Fruit fly (Drosophila melanogaster): ENCODE results near the gene Pfdn4.

Gene Pfdn4

DNA sequence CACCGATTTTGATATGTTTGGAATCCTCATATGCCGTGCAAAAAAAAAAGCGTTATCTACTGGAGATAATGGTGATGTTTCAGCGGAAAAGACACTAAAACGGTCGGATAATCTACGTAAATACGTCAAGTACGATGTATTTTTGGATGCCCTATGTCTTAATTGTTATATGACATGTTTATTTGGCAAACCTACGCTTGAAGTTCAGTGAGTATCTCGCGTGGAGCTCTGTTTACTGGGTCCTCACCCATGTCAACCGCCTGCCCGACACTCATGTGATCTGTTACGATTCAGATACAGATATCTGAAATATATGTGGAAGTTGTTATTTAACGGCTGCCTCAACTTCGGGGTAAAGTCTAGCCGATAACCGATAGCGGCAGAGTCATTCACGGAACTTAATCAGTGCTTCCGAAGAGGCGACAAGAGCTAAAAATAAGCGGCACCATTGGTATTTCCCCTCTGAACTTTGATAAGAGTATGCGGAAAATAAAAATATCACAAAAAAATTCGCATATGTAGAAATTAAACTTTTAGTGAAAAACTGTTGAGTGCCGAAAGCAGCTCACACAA lies 14.2 kb downstream of the Pfdn4 start:
- no peak for TF ChIP-seq CG8478 (optimal IDR thresholded peaks at IDR 0.05)
- TF ChIP-seq CTCF (optimal IDR thresholded peaks at IDR 0.05): no peak

DNA sequence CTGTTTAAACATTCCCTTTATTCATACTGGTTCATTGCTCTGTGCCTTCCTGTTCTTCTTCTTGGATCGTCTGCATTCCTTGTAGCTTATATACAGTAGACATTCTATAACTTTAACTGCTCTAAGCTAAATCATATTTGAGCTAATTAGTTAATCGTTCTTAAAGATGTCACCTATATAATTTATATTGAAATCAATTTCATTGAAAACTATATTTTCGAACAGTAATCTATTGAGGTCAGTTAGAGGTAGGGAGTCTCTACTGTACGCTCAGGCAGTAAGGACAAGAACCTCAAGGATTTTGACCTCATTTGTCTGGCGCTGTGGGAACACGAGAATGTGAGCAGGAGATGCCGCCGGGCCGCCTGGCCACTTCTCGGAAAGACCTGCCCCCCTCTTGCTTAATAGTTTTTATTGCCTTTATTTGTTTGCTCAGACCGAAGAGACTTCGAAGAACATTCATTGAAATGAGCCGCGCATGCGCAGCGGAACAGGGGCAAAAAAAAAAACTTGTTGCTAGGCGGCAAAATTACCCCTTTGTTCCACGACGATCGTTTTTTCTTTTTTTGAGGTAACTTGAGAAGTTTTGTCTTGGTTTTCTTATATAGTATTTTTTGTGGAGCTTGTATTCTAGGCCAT lies 15.0 kb downstream of the Pfdn4 start:
- TF ChIP-seq CG8478 (optimal IDR thresholded peaks at IDR 0.05) (no peak), CTCF (optimal IDR thresholded peaks at IDR 0.05) (no peak)

DNA sequence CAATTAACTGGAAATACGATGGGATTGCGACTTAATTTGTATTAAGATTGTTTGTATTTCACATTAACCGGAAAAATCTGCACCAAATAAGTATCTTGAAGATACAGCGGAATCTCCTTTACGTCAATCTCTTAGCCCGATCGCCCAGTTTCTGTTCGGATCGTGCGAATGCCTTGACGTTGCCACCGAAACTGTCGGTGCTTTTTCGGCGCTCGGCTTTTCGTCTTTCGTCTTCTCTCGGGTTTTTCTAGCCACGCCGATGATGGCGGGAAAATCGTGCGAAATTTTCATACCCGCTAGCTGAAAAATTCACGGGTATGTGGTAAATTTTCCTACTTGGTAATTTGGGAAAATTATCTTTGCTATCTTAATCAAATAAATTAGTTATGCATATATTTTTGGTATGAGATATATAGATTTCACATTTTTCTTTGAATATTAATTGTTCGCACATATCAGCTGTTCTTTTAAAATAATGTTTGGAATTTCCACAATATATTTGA lies 16.4 kb downstream of the Pfdn4 start:
- TF ChIP-seq CG8478 (optimal IDR thresholded peaks at IDR 0.05) (no peak), CTCF (optimal IDR thresholded peaks at IDR 0.05) (no peak)

DNA sequence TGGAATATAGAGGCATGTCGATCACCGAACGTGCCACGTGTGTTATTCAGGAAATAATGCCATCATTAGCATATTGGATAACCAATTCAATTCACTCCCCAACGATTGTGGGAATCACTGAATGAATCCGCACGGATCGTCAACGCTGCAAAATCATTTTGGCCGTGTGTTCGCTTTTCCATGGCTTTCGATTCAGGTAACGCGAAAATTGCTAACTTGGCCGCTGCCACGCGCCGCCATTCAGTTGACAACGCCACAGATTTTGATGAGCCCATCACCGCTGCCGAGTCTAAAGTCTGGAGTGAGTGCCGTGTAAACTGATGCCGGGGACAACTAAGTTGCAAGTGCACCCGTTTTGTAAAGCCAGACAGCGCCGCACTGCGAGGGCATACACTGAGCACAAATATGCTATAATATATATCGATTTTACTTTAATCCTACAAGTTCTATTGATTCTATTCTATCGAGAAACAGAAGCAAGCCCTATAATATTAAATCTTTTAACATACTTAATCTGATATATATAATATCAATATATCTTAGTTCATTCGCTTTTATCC lies 18.0 kb downstream of the Pfdn4 start:
- TF ChIP-seq CG8478 (optimal IDR thresholded peaks at IDR 0.05): no peak
- TF ChIP-seq CTCF (optimal IDR thresholded peaks at IDR 0.05): no peak

DNA sequence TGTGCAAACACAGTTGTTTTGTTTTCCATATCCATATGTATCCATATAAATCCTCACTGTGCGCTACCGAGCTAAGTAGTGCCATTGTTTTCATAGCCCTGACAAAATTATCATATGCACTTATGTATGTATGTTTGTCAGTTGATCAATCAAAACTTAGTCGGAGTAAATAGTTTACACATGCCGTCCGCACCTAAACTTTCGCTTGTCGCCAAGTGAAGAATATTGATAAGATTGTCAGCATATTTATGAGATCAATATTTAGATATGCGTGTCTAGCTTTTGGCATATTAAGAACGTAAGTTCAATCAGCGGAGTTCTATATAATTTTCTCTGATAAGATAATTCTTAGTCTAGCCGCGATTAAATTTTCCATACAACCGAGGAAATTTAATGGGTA lies 18.8 kb downstream of the Pfdn4 start:
- TF ChIP-seq CTCF (optimal IDR thresholded peaks at IDR 0.05) (no peak), CG8478 (optimal IDR thresholded peaks at IDR 0.05) (no peak)

DNA sequence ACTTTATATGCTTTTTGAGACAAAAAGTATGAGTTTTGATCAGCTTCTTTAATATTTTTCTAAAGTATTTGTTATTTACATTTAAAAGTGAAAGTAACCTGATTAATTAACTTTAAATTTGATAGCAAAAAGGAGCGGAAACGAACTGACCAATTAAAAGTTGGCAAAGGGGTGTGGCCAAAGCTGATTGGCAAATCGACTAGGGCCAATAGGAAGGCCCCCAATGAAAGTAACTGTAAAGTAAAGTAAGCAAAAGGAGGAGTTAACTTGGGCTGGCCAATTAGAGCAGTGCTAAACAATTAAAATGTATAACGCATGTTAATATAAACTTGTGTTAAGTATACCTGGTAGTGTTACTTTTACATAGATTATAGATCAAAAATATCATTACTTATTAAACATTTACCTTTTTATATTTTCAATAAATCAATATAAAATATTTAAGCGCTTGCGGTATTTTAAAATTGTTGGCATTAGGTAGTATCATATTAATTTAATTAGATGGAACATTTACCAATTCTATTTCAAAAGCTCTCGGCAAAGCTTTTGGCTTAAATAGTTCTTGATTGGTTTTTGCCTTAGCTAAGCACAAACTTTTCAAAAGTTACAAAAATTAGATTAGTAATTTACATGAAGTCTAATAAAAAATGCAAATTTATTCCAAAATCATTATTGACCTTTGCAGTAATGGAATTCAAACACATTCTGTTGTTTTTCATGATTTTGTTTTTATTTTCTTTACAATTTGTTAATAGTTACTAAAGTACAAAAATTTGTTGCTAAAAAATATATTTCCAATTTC lies 24.7 kb downstream of the Pfdn4 start:
- no peak for TF ChIP-seq CTCF (optimal IDR thresholded peaks at IDR 0.05)
- no peak for TF ChIP-seq CG8478 (optimal IDR thresholded peaks at IDR 0.05)

DNA sequence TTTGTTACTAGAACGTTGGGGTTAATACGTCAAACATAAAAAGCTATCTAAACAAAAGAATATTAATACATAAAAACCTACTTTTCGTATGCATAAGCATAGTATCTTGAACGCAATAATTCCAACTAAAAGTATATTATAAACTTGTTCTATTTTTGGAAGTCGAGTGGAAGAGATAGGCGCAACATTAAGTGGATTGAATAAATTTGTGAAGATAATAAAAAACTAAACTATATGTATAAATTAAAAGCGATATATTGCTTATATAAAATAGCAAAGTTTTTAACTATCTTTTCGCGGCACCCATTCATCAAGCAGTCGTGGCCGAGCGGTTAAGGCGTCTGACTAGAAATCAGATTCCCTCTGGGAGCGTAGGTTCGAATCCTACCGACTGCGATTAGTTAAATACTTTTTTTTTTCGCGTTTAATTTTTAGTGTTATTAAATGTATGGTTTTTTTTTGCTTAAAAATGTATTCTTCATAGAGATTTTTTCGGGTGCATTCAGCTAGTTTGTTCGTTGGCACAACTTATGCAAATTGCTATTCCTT lies 26.0 kb downstream of the Pfdn4 start:
- no peak for TF ChIP-seq CTCF (optimal IDR thresholded peaks at IDR 0.05)
- TF ChIP-seq CG8478 (optimal IDR thresholded peaks at IDR 0.05): no peak

DNA sequence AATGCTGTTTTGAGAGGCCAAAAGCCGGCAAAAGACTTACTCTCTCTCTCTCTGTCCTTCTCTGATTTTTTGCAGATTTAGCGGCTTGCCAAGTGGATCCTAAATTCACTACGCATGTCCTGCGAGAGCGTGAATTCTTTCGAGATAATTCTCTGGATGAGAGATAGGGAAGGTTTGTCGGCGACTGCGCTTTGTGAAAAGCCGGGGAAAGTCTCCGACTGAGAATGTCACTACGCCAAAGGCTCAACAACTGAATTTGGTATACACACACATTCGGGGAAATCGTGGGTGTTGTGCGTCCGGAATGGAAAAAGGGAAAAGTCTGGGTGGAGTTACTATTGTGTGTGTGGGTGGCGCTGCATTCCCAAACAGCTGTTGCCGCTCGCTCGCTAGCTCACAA lies 38.3 kb downstream of the Pfdn4 start:
- no peak for TF ChIP-seq CG8478 (optimal IDR thresholded peaks at IDR 0.05)
- no peak for TF ChIP-seq CTCF (optimal IDR thresholded peaks at IDR 0.05)

DNA sequence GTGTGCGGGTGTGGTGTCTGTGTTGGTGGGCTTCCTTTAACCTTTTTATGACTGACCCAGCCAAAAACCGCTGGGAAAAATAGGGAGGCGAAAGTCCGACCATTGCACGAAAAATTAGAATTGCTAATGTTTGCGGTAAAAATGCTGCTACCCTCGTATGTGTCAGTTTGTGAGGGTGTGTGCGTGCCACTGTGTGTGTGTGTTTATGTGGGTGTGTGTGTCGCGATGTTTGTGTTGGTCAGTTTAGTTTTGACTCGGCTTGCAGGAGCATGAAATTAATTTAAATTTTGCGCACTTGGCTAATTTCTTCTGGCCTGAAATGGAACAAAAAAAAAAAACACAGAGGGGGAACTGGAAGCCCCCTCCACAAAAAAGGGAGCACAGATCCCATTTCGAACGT lies 40.0 kb downstream of the Pfdn4 start:
- TF ChIP-seq CG8478 (optimal IDR thresholded peaks at IDR 0.05): no peak
- TF ChIP-seq CTCF (optimal IDR thresholded peaks at IDR 0.05): no peak

Data from S2 (cell line).